Worm (Caenorhabditis elegans) whole organism, L2 larva: ENCODE measurements around the gene W09H1.3.

Source experiments
- ZK546.5 ChIP-seq: sonication (generic microtip); optimal IDR thresholded peaks from 2 replicates; lab custom pipeline; 2017; ENCODE audit warnings: missing biosample characterization, missing genetic modification characterization
- aly-2 ChIP-seq: fragments of 150-350 bp; optimal IDR thresholded peaks from 2 replicates; lab custom pipeline; 2014; ENCODE audit warnings: missing biosample characterization, missing genetic modification characterization
- ceh-82 ChIP-seq: fragments of 150-350 bp; optimal IDR thresholded peaks from 2 replicates; lab custom pipeline; 2014; ENCODE audit warnings: missing biosample characterization, missing genetic modification characterization
- lsy-2 ChIP-seq, 2 experiments: fragments of 150-350 bp in 1 of 2; sonication (generic microtip) in 1 of 2; optimal IDR thresholded peaks; 2 replicates each; lab custom pipeline; 2014 to 2017; ENCODE audit warnings: missing biosample characterization in 2 of 2, missing genetic modification characterization in 2 of 2
- mbf-1 ChIP-seq: sonication (generic microtip); optimal IDR thresholded peaks from 2 replicates; lab custom pipeline; 2017; ENCODE audit warnings: missing biosample characterization, missing genetic modification characterization
- nhr-21 ChIP-seq: fragments of 150-350 bp; optimal IDR thresholded peaks from 2 replicates; lab custom pipeline; 2014; ENCODE audit warnings: missing biosample characterization, missing genetic modification characterization
- nhr-23 ChIP-seq: fragments of 150-350 bp; optimal IDR thresholded peaks from 2 replicates; lab custom pipeline; 2014; ENCODE audit warnings: missing biosample characterization, missing genetic modification reagents, missing genetic modification characterization
- nhr-237 ChIP-seq: fragments of 150-350 bp; optimal IDR thresholded peaks from 2 replicates; lab custom pipeline; 2014; ENCODE audit warnings: missing biosample characterization, missing genetic modification characterization
- nhr-25 ChIP-seq: fragments of 150-350 bp; sonication (generic microtip); optimal IDR thresholded peaks from 3 replicates; lab custom pipeline; 2014; ENCODE audit warnings: missing biosample characterization, missing genetic modification characterization
- nhr-6 ChIP-seq: fragments of 150-350 bp; optimal IDR thresholded peaks from 2 replicates; lab custom pipeline; 2014; ENCODE audit warnings: missing biosample characterization, missing genetic modification characterization
- unc-62 ChIP-seq: fragments of 150-350 bp; optimal IDR thresholded peaks from 2 replicates; lab custom pipeline; 2014; ENCODE audit warnings: missing biosample characterization, missing genetic modification reagents, missing genetic modification characterization
- ztf-1 ChIP-seq: fragments of 200-800 bp; sonication (Bioruptor generic); conservative IDR thresholded peaks from 2 replicates; pipeline ENCODE4 v1.3.6; 2022; ENCODE audit warnings: missing genetic modification characterization, missing compliant biosample characterization
- ztf-11 ChIP-seq: sonication (generic microtip); optimal IDR thresholded peaks from 2 replicates; lab custom pipeline; 2017; ENCODE audit warnings: missing biosample characterization, missing genetic modification characterization

ce11 chrII:13153299-13153698 is 30.9 kb upstream of the W09H1.3 start, which contains the start of gene spe-18:
- no peak for TF ChIP-seq lsy-2 (tag; optimal IDR thresholded peaks at IDR 0.05; lab: Kevin White, UChicago)
- TF ChIP-seq nhr-23 (tag; lab: Kevin White, UChicago), result no peak
- no peak for TF ChIP-seq unc-62
- TF ChIP-seq nhr-237 (tag; lab: Kevin White, UChicago), result no peak
- no peak for TF ChIP-seq ztf-11
- TF ChIP-seq aly-2 (tag; lab: Kevin White, UChicago), result no peak
- TF ChIP-seq ZK546.5 (tag; lab: Kevin White, UChicago), result no peak
- TF ChIP-seq ceh-82, result no peak
- no peak for TF ChIP-seq ztf-1 (GFP tag; lab: Robert Waterston, UW)
- TF ChIP-seq nhr-25 (tag; lab: Kevin White, UChicago), result no peak
- TF ChIP-seq mbf-1 (tag; lab: Kevin White, UChicago), result no peak
- no peak for TF ChIP-seq nhr-6 (tag; lab: Kevin White, UChicago)
- no peak for TF ChIP-seq nhr-21 (tag; lab: Kevin White, UChicago)
